Fruit fly (Drosophila melanogaster): Measurements from ENCODE around the gene CG3558.

dm6 chr2L:2969438-2969837, 23.2 kb upstream of the CG3558 start, which contains the start of gene Ts:
- TF ChIP-seq CG17568 (GFP tag; optimal IDR thresholded peaks at IDR 0.05), result no peak
- no peak for TF ChIP-seq stc (GFP tag; IDR thresholded peaks at IDR 0.05)
